Fruit fly (Drosophila melanogaster): ENCODE measurements around the gene Eip75B.

DNA sequence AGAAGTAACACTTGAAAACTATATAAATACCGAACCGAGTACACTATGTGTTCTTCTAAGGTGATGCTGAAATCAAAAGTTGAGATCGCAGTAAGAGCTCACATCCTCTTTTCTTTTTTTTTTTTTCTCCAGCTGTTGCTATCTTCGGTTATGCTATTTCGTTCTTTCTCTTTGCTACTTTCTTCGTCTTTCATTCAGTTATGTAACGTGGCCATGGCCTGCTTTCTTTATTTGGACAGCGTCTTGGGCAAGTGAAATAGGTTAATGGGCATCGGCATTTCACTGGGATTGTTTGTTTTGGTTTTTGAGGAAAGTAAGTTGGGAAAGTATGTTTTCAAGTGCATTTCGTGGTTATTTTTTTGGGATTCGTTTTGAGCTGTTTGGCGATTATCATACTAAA is 46.8 kb downstream of the Eip75B start:
- TF ChIP-seq ttk (optimal IDR thresholded peaks at IDR 0.05) = no peak
- TF ChIP-seq insv (optimal IDR thresholded peaks at IDR 0.05) = no peak
- TF ChIP-seq psq (optimal IDR thresholded peaks at IDR 0.05) = no peak
- no peak for TF ChIP-seq h (optimal IDR thresholded peaks at IDR 0.05)
- TF ChIP-seq Sin3A (optimal IDR thresholded peaks at IDR 0.05) = no peak
